Comparison of ENCODE assay signal across 1 fruit fly cellular context in the genomic region with DNA sequence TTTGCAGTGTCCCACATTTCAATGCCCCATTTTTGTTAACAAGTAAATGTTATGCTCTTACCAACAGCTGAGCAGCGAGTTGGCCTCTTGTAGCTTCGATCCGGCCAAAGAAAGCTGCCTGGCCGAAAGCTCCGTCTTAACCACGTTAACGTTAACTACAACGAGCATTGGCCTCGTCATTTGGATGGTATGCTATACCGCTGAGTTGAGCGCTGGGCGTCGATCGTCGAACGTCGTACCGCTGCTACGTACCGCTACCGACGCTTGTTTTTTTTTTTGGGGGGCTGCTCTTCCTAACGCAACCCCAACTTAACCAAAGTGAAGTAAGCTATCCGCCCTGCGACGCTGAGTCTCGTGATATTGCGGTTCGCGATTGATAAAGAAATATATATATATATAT.
TF ChIP-seq lines count a peak whose summit lies in the region.

A gene (plus strand): TSS at position 199 of the 400 bp plus-strand sequence.

TF ChIP-seq in whole organism, embryonic, 481 proteins besides CTCF, POLR2A, EP300 and RAD21 (continued from another document):
- TF ChIP-seq btn (GFP tag; optimal IDR thresholded peaks at IDR 0.05; lab: Kevin White, UChicago) (no peak), Dad (GFP tag; optimal IDR thresholded peaks at IDR 0.05; lab: Kevin White, UChicago) (no peak), ken (GFP tag; IDR thresholded peaks at IDR 0.05; lab: Robert Waterston, UW) (no peak), ci (GFP tag; IDR thresholded peaks at IDR 0.05; lab: Robert Waterston, UW) (peak; percentile 43; the same call in 2 of the 3 replicates), CG14965 (GFP tag; optimal IDR thresholded peaks at IDR 0.05; lab: Kevin White, UChicago; ENCODE audit: borderline replicate concordance) (no peak), Hey (tag; optimal IDR thresholded peaks at IDR 0.05; lab: Kevin White, UChicago) (no peak), zfh1 (GFP tag; IDR thresholded peaks at IDR 0.05; lab: Robert Waterston, UW) (no peak), Gsc (GFP tag; IDR thresholded peaks at IDR 0.05; lab: Robert Waterston, UW) (no peak), NC2β (GFP tag; optimal IDR thresholded peaks at IDR 0.05; lab: Kevin White, UChicago) (no peak), chif (GFP tag; optimal IDR thresholded peaks at IDR 0.05; lab: Kevin White, UChicago) (no peak)
TF ChIP-seq in whole organism, embryonic: peak in this region for 22.
